Fruit fly (Drosophila melanogaster): ENCODE results near the gene CG13008.

DNA sequence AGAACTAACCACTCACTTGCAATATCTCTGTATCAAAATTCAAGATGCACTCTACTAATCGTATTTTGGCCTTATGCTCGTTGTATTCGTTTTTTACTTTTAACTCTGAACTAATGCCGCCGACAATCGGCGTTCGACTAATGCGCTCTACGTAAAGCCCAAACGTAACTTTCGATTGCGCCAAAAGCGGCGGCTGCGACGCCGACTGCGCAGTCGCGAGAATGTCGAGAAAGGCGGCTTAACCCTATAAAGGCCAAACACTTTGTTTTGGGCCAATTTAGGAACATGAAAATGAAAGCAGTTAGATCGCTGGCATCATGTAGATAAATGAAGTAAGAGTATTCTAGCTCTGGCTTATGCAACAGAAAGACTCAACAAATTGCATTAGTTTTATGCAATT is 38.2 kb upstream of the CG13008 start:
- TF ChIP-seq rn (GFP tag; IDR thresholded peaks at IDR 0.05): no peak
- TF ChIP-seq gl (tag; optimal IDR thresholded peaks at IDR 0.05): no peak
- TF ChIP-seq CG15710 (tag; optimal IDR thresholded peaks at IDR 0.05): no peak
- no peak for TF ChIP-seq CG10348 (GFP tag; IDR thresholded peaks at IDR 0.05)
- TF ChIP-seq Pif1A (GFP tag; optimal IDR thresholded peaks at IDR 0.05): no peak
- TF ChIP-seq CG34367 (tag; optimal IDR thresholded peaks at IDR 0.05): no peak
- no peak for TF ChIP-seq CG9948 (tag; optimal IDR thresholded peaks at IDR 0.05)

Measured in whole organism, pupa.